Worm (Caenorhabditis elegans) whole organism, late embryonic: ENCODE measurements around the gene srv-26.
A peak's percentile ranks its signal among the peaks of the same experiment; 100 is the strongest.

Experiments used
- F13H6.1 ChIP-seq: sonication (generic microtip); optimal IDR thresholded peaks from 2 replicates; lab custom pipeline; 2016; ENCODE audit warnings: missing genetic modification characterization, missing compliant biosample characterization
- K02D7.2 ChIP-seq: sonication (generic microtip); optimal IDR thresholded peaks from 2 replicates; lab custom pipeline; 2017; ENCODE audit warnings: mild to moderate bottlenecking, missing genetic modification characterization, missing compliant biosample characterization
- T23F11.4 ChIP-seq: fragments of 200-800 bp; sonication (Bioruptor generic); optimal IDR thresholded peaks from 2 replicates; lab custom pipeline; 2018; ENCODE audit warnings: mild to moderate bottlenecking, missing genetic modification characterization, missing compliant biosample characterization
- ahr-1 ChIP-seq: sonication (generic microtip); optimal IDR thresholded peaks from 2 replicates; lab custom pipeline; 2016; ENCODE audit warnings: missing genetic modification characterization, missing compliant biosample characterization
- ama-1 ChIP-seq: fragments of 150-350 bp; optimal IDR thresholded peaks from 2 replicates; lab custom pipeline; 2014
- ceh-14 ChIP-seq: sonication (generic microtip); optimal IDR thresholded peaks from 2 replicates; lab custom pipeline; 2016; ENCODE audit warnings: missing genotype, missing genetic modification characterization, missing compliant biosample characterization
- ceh-18 ChIP-seq: sonication (generic microtip); optimal IDR thresholded peaks from 2 replicates; lab custom pipeline; 2016; ENCODE audit warnings: missing genetic modification characterization, missing compliant biosample characterization
- ceh-24 ChIP-seq: sonication (generic microtip); optimal IDR thresholded peaks from 2 replicates; lab custom pipeline; 2016; ENCODE audit warnings: mild to moderate bottlenecking, missing genetic modification characterization, missing compliant biosample characterization
- ceh-30 ChIP-seq: fragments of 150-350 bp; optimal IDR thresholded peaks from 2 replicates; lab custom pipeline; 2014; ENCODE audit warnings: missing biosample characterization, missing genetic modification characterization
- ceh-31 ChIP-seq: sonication (generic microtip); optimal IDR thresholded peaks from 2 replicates; lab custom pipeline; 2016; ENCODE audit warnings: missing genetic modification characterization, missing compliant biosample characterization
- ceh-34 ChIP-seq: sonication (generic microtip); optimal IDR thresholded peaks from 2 replicates; lab custom pipeline; 2016; ENCODE audit warnings: mild to moderate bottlenecking, missing genetic modification characterization, missing compliant biosample characterization
- che-1 ChIP-seq: sonication (generic microtip); optimal IDR thresholded peaks from 2 replicates; lab custom pipeline; 2016; ENCODE audit warnings: mild to moderate bottlenecking, missing genetic modification characterization, missing compliant biosample characterization
- dmd-4 ChIP-seq: sonication (generic microtip); optimal IDR thresholded peaks from 2 replicates; lab custom pipeline; 2016; ENCODE audit warnings: borderline replicate concordance, missing genetic modification characterization, missing compliant biosample characterization
- dve-1 ChIP-seq: sonication (generic microtip); optimal IDR thresholded peaks from 2 replicates; lab custom pipeline; 2017; ENCODE audit warnings: antibody characterized with exemption, mild to moderate bottlenecking, missing genetic modification characterization, missing compliant biosample characterization
- elt-2 ChIP-seq: sonication (generic microtip); optimal IDR thresholded peaks from 2 replicates; lab custom pipeline; 2016; ENCODE audit warnings: missing genetic modification reagents, missing genetic modification characterization, missing compliant biosample characterization
- elt-4 ChIP-seq: sonication (generic microtip); optimal IDR thresholded peaks from 2 replicates; lab custom pipeline; 2016; ENCODE audit warnings: missing genetic modification characterization, missing compliant biosample characterization
- ets-4 ChIP-seq: sonication (generic microtip); optimal IDR thresholded peaks from 2 replicates; lab custom pipeline; 2016; ENCODE audit warnings: missing genetic modification characterization, missing compliant biosample characterization
- fkh-10 ChIP-seq: fragments of 150-350 bp; optimal IDR thresholded peaks from 2 replicates; lab custom pipeline; 2014; ENCODE audit warnings: missing biosample characterization, missing genetic modification reagents, missing genetic modification characterization
- hlh-13 ChIP-seq: fragments of 200-800 bp; sonication (Bioruptor generic); optimal IDR thresholded peaks from 2 replicates; lab custom pipeline; 2018; ENCODE audit warnings: mild to moderate bottlenecking, missing genetic modification characterization, missing compliant biosample characterization
- hlh-30 ChIP-seq: sonication (generic microtip); optimal IDR thresholded peaks from 2 replicates; lab custom pipeline; 2017; ENCODE audit warnings: antibody characterized with exemption, missing genetic modification characterization, missing compliant biosample characterization; ENCODE audit not compliant: insufficient read depth
- hlh-6 ChIP-seq: sonication (generic microtip); optimal IDR thresholded peaks from 2 replicates; lab custom pipeline; 2016; ENCODE audit warnings: missing genotype, missing genetic modification characterization, missing compliant biosample characterization
- hlh-8 ChIP-seq: sonication (generic microtip); optimal IDR thresholded peaks from 2 replicates; lab custom pipeline; 2016; ENCODE audit warnings: missing genotype, missing genetic modification characterization, missing compliant biosample characterization
- madf-2 ChIP-seq: sonication (generic microtip); optimal IDR thresholded peaks from 2 replicates; lab custom pipeline; 2017; ENCODE audit warnings: missing genetic modification characterization, missing compliant biosample characterization
- nfya-1 ChIP-seq: sonication (generic microtip); optimal IDR thresholded peaks from 2 replicates; lab custom pipeline; 2017; ENCODE audit warnings: missing genetic modification characterization, mild to moderate bottlenecking, missing compliant biosample characterization, antibody characterized with exemption, moderate library complexity
- nhr-232 ChIP-seq: sonication (generic microtip); optimal IDR thresholded peaks from 2 replicates; lab custom pipeline; 2016; ENCODE audit warnings: missing genetic modification characterization, missing compliant biosample characterization
- odd-2 ChIP-seq: sonication (generic microtip); optimal IDR thresholded peaks from 2 replicates; lab custom pipeline; 2017; ENCODE audit warnings: antibody characterized with exemption, mild to moderate bottlenecking, missing genetic modification characterization, missing compliant biosample characterization
- pat-9 ChIP-seq: fragments of 200-800 bp; sonication (Bioruptor generic); optimal IDR thresholded peaks from 2 replicates; lab custom pipeline; 2018; ENCODE audit warnings: mild to moderate bottlenecking, missing genetic modification characterization, moderate library complexity, missing compliant biosample characterization
- pqm-1 ChIP-seq: sonication (generic microtip); optimal IDR thresholded peaks from 2 replicates; lab custom pipeline; 2016; ENCODE audit warnings: missing genetic modification characterization, missing compliant biosample characterization
- pros-1 ChIP-seq: fragments of 150-350 bp; optimal IDR thresholded peaks from 2 replicates; lab custom pipeline; 2014; ENCODE audit warnings: missing biosample characterization, missing genetic modification reagents, missing genetic modification characterization
- ref-2 ChIP-seq: sonication (generic microtip); optimal IDR thresholded peaks from 2 replicates; lab custom pipeline; 2016; ENCODE audit warnings: missing genetic modification characterization, missing compliant biosample characterization
- rnt-1 ChIP-seq: sonication (generic microtip); optimal IDR thresholded peaks from 2 replicates; lab custom pipeline; 2016; ENCODE audit warnings: missing genetic modification characterization, missing compliant biosample characterization
- syd-9 ChIP-seq: sonication (generic microtip); optimal IDR thresholded peaks from 2 replicates; lab custom pipeline; 2016; ENCODE audit warnings: mild to moderate bottlenecking, missing genetic modification characterization, moderate library complexity, missing compliant biosample characterization
- tbx-2 ChIP-seq: sonication (generic microtip); optimal IDR thresholded peaks from 2 replicates; lab custom pipeline; 2016; ENCODE audit warnings: missing genetic modification characterization, missing compliant biosample characterization
- unc-3 ChIP-seq, 2 experiments: fragments of 200-800 bp in 1 of 2; sonication (Bioruptor generic) in 1 of 2; sonication (generic microtip) in 1 of 2; conservative IDR thresholded peaks in 1 of 2; optimal IDR thresholded peaks in 1 of 2; 2 replicates each; pipeline versions ENCODE4 v1.3.6 to Lab custom; 2016 to 2022; ENCODE audit warnings: missing compliant biosample characterization in 2 of 2, missing genetic modification characterization in 2 of 2, missing genetic modification reagents in 1 of 2
- unc-42 ChIP-seq: sonication (generic microtip); optimal IDR thresholded peaks from 2 replicates; lab custom pipeline; 2016; ENCODE audit warnings: missing genotype, missing genetic modification characterization, missing compliant biosample characterization
- unc-55 ChIP-seq: sonication (generic microtip); optimal IDR thresholded peaks from 2 replicates; lab custom pipeline; 2017; ENCODE audit warnings: missing biosample characterization, missing genetic modification reagents, missing genetic modification characterization
- ztf-16 ChIP-seq: sonication (generic microtip); optimal IDR thresholded peaks from 2 replicates; lab custom pipeline; 2017; ENCODE audit warnings: missing genetic modification characterization, missing compliant biosample characterization

srv-26 gene

DNA sequence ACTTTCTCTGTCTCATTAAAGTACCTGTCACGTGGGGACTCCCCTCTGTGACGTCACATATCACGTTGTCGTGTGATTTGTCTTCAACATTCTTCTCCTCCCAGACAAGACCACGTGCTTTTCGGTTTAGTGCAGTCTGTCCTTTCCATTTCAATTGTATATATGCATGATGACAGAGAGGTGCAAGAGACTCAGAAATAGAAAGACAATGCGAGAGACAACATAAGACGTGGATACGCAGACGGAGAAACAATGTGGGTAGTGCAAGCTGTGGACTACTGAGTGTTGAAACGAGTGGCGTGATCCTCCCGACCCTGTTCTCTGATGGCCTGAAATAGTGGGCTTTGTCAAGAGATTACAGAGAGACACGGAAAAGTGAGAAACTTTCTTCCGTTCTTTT is 35.1 kb upstream of the srv-26 start:
- TF ChIP-seq tbx-2 (tag; lab: Kevin White, UChicago): peak; percentile 51
- TF ChIP-seq ama-1 (lab: Kevin White, UChicago): no peak
- peak; percentile 47 for TF ChIP-seq ceh-30 (tag; lab: Kevin White, UChicago)
- TF ChIP-seq ceh-18: peak; percentile 89
- TF ChIP-seq che-1 (tag; lab: Kevin White, UChicago): no peak
- peak; percentile 68 for TF ChIP-seq ref-2
- TF ChIP-seq unc-55 (GFP tag; lab: Kevin White, UChicago): peak; percentile 91
- TF ChIP-seq dve-1 (tag; lab: Kevin White, UChicago): peak; percentile 25
- peak; percentile 7 for TF ChIP-seq hlh-8
- no peak for TF ChIP-seq ceh-34 (tag; lab: Kevin White, UChicago)
- TF ChIP-seq hlh-6 (tag; lab: Kevin White, UChicago): no peak
- no peak for TF ChIP-seq ceh-14 (tag; lab: Kevin White, UChicago)
- TF ChIP-seq pros-1 (tag; lab: Kevin White, UChicago): peak; percentile 38
- TF ChIP-seq rnt-1 (tag; lab: Kevin White, UChicago): peak; percentile 66
- peak; percentile 96 for TF ChIP-seq hlh-30
- no peak for TF ChIP-seq dmd-4 (tag; lab: Kevin White, UChicago)
- TF ChIP-seq F13H6.1 (tag; lab: Kevin White, UChicago): no peak
- TF ChIP-seq unc-42 (tag; lab: Kevin White, UChicago): peak; percentile 18
- peak; percentile 82 for TF ChIP-seq nfya-1
- no peak for TF ChIP-seq T23F11.4 (GFP tag; lab: Kevin White, UChicago)
- TF ChIP-seq ceh-31 (tag; lab: Kevin White, UChicago): peak; percentile 56
- TF ChIP-seq ceh-24 (tag; lab: Kevin White, UChicago): no peak
- no peak for TF ChIP-seq madf-2 (tag; lab: Kevin White, UChicago)
- TF ChIP-seq, all 69 proteins: peak for 13

DNA sequence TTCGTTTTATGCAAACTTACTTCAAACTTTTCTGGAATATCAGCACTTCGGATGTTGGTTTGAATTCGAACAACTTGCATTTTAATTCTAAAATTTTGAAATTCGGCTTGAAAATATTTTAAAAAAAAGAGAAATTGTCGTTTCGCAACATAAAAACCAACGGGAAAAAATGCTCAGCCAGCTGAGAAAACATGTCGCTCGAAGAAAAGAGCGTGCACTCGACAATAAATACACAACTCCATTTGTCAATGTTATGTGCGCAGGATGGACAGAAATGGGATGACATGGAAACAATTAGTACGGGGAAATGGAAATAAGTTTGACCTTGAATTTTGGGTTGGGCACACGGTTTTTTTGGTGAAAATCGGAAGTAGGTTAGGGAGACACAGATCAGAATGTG is 34.2 kb upstream of the srv-26 start, which contains the start of gene mif-4:
mif-4 (minus strand) TSS at position 87 of the 400 bp plus-strand sequence.
- no peak for TF ChIP-seq syd-9 (tag; lab: Kevin White, UChicago)
- TF ChIP-seq nfya-1: no peak
- no peak for TF ChIP-seq pqm-1 (tag; lab: Kevin White, UChicago)
- TF ChIP-seq ztf-16 (tag; lab: Kevin White, UChicago): no peak
- no peak for TF ChIP-seq odd-2 (tag; lab: Kevin White, UChicago)

DNA sequence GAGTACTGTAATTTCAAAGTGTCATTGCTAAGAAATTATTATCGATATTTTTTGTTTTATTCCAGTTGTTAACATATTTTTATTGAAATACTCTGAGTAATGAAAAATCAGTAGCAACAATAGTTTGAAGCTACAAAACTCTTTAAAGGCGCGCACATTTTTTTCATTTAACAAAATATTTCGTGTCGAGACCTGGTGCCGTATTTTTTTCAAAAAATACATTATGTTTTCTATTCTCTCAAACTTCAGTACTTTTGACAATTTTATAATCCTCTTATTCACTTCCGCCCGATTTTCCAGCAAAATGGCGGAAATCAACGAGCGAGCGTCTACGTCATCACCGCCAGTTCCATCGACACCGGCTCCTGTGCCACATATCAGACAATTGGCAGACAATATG is 32.3 kb upstream of the srv-26 start, which contains the start of gene blos-2:
blos-2 (plus strand) TSS at position 301 of the 400 bp plus-strand sequence.
- TF ChIP-seq ets-4 (no peak), ceh-18 (no peak), pat-9 (tag; lab: Kevin White, UChicago) (no peak), che-1 (tag; lab: Kevin White, UChicago) (no peak), ztf-16 (tag; lab: Kevin White, UChicago) (no peak)
- TF ChIP-seq, all 69 proteins: peak for 0

DNA sequence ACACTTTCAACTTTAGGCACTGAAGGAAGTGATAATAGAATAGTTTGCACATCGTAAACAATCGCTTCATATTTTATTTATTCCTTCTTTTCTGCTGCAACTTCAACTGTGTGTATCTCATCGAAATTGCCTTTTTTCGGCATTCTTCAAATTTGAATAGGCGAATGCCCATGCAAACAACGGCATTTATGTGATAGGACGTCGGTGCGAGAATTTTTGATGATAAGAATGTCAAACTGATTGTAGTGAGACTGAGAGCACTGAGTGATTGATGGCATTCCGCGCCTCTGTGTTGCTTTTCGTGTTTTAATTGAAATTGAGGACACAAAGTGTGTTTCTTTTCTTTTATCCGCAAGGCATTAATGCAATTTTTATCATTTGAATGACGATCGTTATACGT is 29.1 kb upstream of the srv-26 start:
- TF ChIP-seq rnt-1 (tag; lab: Kevin White, UChicago) (peak; percentile 11), elt-2 (tag; lab: Kevin White, UChicago) (peak; percentile 56), hlh-30 (no peak)

DNA sequence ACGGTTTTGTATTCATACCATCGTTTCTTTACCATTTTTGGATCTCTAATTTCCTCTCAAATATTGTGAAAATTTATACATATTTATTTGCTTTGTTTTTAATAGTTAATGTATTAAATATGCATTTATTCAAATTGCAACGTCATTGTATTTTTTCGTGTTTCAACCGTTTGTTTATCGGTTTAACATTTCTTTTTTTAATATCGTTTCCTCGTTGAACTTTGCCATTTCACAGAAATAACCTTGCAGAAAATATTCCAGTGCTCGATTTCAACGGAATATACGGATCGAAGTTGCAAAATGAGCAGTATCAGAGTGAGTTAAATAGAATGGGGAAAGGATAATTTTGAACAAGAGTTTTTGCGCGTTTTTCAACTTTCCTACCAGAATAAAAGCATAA is 27.7 kb upstream of the srv-26 start, which contains the start of gene seu-1:
seu-1 (plus strand) TSS at position 301 of the 400 bp plus-strand sequence.
- TF ChIP-seq rnt-1 (tag; lab: Kevin White, UChicago) (no peak), F13H6.1 (tag; lab: Kevin White, UChicago) (no peak), hlh-13 (no peak)

DNA sequence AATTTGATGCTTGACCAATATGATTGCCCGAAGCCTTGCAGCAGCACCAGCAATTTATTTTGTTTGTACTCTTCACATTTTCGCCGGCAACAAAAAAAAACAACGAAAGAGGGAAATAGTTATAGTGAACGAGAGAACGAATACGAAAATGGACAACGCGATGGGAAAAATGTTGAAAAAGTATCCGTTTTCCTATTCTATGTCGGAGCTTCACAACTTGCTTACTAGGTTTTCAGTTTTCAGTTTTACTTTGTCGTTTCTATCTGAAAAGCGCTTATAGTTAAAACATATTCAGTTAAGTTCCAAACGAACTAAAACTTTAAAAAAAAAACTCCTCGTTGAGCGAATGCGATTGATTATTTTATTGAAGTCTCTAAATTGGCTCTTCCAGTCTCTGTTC is 26.5 kb upstream of the srv-26 start:
- TF ChIP-seq fkh-10 (GFP tag; lab: Kevin White, UChicago): no peak
- TF ChIP-seq elt-4 (tag; lab: Kevin White, UChicago): no peak
- TF ChIP-seq nhr-232: no peak
- no peak for TF ChIP-seq ceh-24 (tag; lab: Kevin White, UChicago)
- TF ChIP-seq ahr-1 (tag; lab: Kevin White, UChicago): no peak
- TF ChIP-seq unc-3 (GFP tag; conservative IDR thresholded peaks at IDR 0.05; lab: Robert Waterston, UW): no peak
- TF ChIP-seq unc-3 (tag; optimal IDR thresholded peaks at IDR 0.05; lab: Kevin White, UChicago): no peak
- no peak for TF ChIP-seq K02D7.2
- no peak for TF ChIP-seq ztf-16 (tag; lab: Kevin White, UChicago)
- TF ChIP-seq pat-9 (tag; lab: Kevin White, UChicago): no peak
- no peak for TF ChIP-seq elt-2 (tag; lab: Kevin White, UChicago)
- no peak for TF ChIP-seq rnt-1 (tag; lab: Kevin White, UChicago)
